Worm (Caenorhabditis elegans): ENCODE results near the gene mbk-1.

ce11 chrX:14776312-14776711 lies 48.0 kb downstream of the mbk-1 start:
- TF ChIP-seq ceh-9 (tag; optimal IDR thresholded peaks at IDR 0.05): no peak
- no peak for TF ChIP-seq unc-42 (tag; optimal IDR thresholded peaks at IDR 0.05)
- 0 out of 2 replicates have a peak, but pooled peaks have one; percentile 48 for TF ChIP-seq unc-3 (GFP tag; conservative IDR thresholded peaks at IDR 0.05)
- no peak for TF ChIP-seq unc-3 (tag; optimal IDR thresholded peaks at IDR 0.05)
- no peak for TF ChIP-seq ceh-34 (tag; optimal IDR thresholded peaks at IDR 0.05)
